Worm (Caenorhabditis elegans): Measurements from ENCODE around the gene M04D8.7.

The M04D8.7 gene

DNA sequence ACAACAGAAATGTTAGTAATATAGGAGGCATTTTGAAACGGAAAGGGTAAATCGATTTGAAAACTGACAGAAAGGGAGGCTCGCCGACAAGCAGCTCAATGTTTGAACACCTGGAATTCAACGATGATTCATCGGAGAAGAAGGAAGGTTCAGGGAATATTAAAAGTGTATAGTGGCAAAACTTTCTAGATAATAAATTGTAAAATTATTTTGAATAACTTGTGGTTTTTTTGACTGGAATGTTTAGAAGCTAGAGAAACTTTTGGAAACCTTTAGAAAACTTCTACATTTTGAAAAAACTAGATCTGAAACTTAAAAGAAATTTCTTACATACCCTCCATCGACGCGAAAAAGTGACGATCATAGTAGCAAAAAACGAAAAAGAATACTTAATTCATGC lies 39.4 kb upstream of the M04D8.7 start, which contains the start of gene pqn-8:
pqn-8 (minus strand) TSS at position 101 of the 400 bp plus-strand sequence.
- TF ChIP-seq lin-40 (tag; optimal IDR thresholded peaks at IDR 0.05) (no peak), C06A6.2 (GFP tag; conservative IDR thresholded peaks at IDR 0.05) (no peak), Y79H2A.3 (GFP tag; conservative IDR thresholded peaks at IDR 0.05) (no peak), nfya-2 (GFP tag; IDR thresholded peaks at IDR 0.05) (no peak), madf-8 (GFP tag; conservative IDR thresholded peaks at IDR 0.05) (no peak), unc-130 (GFP tag; optimal IDR thresholded peaks at IDR 0.05) (no peak), Y53F4B.3 (GFP tag; IDR thresholded peaks at IDR 0.05) (no peak), lsl-1 (GFP tag; optimal IDR thresholded peaks at IDR 0.05) (no peak), cebp-2 (GFP tag; IDR thresholded peaks at IDR 0.05) (no peak), F39B2.1 (GFP tag; IDR thresholded peaks at IDR 0.05) (no peak), let-607 (tag; optimal IDR thresholded peaks at IDR 0.05) (no peak), dpff-1 (tag; optimal IDR thresholded peaks at IDR 0.05) (no peak), repo-1 (tag; optimal IDR thresholded peaks at IDR 0.05) (no peak), ceh-58 (GFP tag; IDR thresholded peaks at IDR 0.05) (no peak), F10E7.11 (tag; optimal IDR thresholded peaks at IDR 0.05) (no peak), ztf-25 (GFP tag; IDR thresholded peaks at IDR 0.05) (no peak), lir-1 (GFP tag; conservative IDR thresholded peaks at IDR 0.05) (no peak), ets-4 (GFP tag; optimal IDR thresholded peaks at IDR 0.05) (no peak), T07F8.4 (tag; optimal IDR thresholded peaks at IDR 0.05) (no peak)

ce11 chrIII:9999235-9999634 lies 38.0 kb upstream of the M04D8.7 start, which contains the start of gene C05B5.17:
TSS of gene C05B5.17 (minus strand) at chrIII:9999335.
- no peak for TF ChIP-seq B0261.1 (tag; optimal IDR thresholded peaks at IDR 0.05)
- TF ChIP-seq F57C9.4 (tag; optimal IDR thresholded peaks at IDR 0.05), result no peak
- no peak for TF ChIP-seq F23B12.7 (tag; optimal IDR thresholded peaks at IDR 0.05; ENCODE audit: insufficient read depth)
- TF ChIP-seq nfya-2 (GFP tag; IDR thresholded peaks at IDR 0.05), result no peak
- no peak for TF ChIP-seq ztf-6 (GFP tag; IDR thresholded peaks at IDR 0.05)
- TF ChIP-seq nhr-27 (tag; optimal IDR thresholded peaks at IDR 0.05), result no peak

- TF ChIP-seq ceh-100 (GFP tag; IDR thresholded peaks at IDR 0.05), result no peak
- TF ChIP-seq Y67H2A.10 (GFP tag; conservative IDR thresholded peaks at IDR 0.05), result no peak
- no peak for TF ChIP-seq attf-5 (GFP tag; optimal IDR thresholded peaks at IDR 0.05)
- no peak for TF ChIP-seq ZK185.1 (tag; optimal IDR thresholded peaks at IDR 0.05; ENCODE audit: poor library complexity, severe bottlenecking)
- TF ChIP-seq lin-40 (tag; optimal IDR thresholded peaks at IDR 0.05), result no peak
- no peak for TF ChIP-seq F33H1.4 (GFP tag; IDR thresholded peaks at IDR 0.05)
- no peak for TF ChIP-seq T07F8.4 (tag; optimal IDR thresholded peaks at IDR 0.05)
- TF ChIP-seq nhr-179 (tag; optimal IDR thresholded peaks at IDR 0.05), result no peak
Measured at ce11 chrIII:10000428-10000827, 36.8 kb upstream of the M04D8.7 start, which contains the start of gene C05B5.2. TSS of gene C05B5.2 (minus strand) at chrIII:10000528.

- TF ChIP-seq xnd-1 (tag; optimal IDR thresholded peaks at IDR 0.05) (no peak), F55B11.4 (tag; optimal IDR thresholded peaks at IDR 0.05; ENCODE audit: borderline replicate concordance, insufficient read depth) (no peak)
Measured at ce11 chrIII:10001060-10001459, 36.2 kb upstream of the M04D8.7 start, which contains the start of gene C05B5.5. TSS of gene C05B5.5 (plus strand) at chrIII:10001360.

DNA sequence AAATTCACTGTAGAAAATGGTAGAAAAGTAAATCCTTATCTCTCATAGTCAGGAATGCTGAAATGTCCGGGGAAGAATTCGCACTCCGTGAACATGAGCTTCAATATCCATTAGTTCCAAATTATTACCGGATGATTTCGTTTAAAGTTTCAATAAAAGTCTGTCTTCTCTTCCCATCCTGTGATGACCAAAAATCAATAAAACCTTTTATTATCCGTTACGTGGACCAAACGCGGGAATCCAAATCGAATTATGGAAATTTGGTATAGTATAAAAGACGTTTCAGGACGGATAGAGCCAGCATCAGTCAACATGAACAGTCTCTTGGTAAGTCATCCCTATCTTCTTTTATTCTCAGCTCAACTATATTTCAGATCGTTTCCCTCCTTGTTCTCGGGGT lies 33.0 kb upstream of the M04D8.7 start, which contains the start of gene C05B5.11:
C05B5.11 (plus strand) TSS at position 301 of the 400 bp plus-strand sequence.
- TF ChIP-seq F57C9.4 (tag; optimal IDR thresholded peaks at IDR 0.05), result no peak
- TF ChIP-seq unc-130 (GFP tag; optimal IDR thresholded peaks at IDR 0.05), result no peak
- no peak for TF ChIP-seq let-607 (tag; optimal IDR thresholded peaks at IDR 0.05)
- no peak for TF ChIP-seq lir-1 (GFP tag; conservative IDR thresholded peaks at IDR 0.05)
- no peak for TF ChIP-seq ztf-28 (GFP tag; IDR thresholded peaks at IDR 0.05)
- no peak for TF ChIP-seq nhr-27 (tag; optimal IDR thresholded peaks at IDR 0.05)
- TF ChIP-seq ets-4 (GFP tag; optimal IDR thresholded peaks at IDR 0.05), result no peak
- no peak for TF ChIP-seq fkh-3 (tag; optimal IDR thresholded peaks at IDR 0.05)
- no peak for TF ChIP-seq cebp-2 (GFP tag; IDR thresholded peaks at IDR 0.05)
- no peak for TF ChIP-seq hrde-1 (tag; optimal IDR thresholded peaks at IDR 0.05; ENCODE audit: borderline replicate concordance)
- TF ChIP-seq madf-8 (GFP tag; conservative IDR thresholded peaks at IDR 0.05), result no peak
- no peak for TF ChIP-seq sea-2 (GFP tag; IDR thresholded peaks at IDR 0.05)
